Worm (Caenorhabditis elegans): ENCODE measurements around the gene zmp-6.

The zmp-6 gene

ce11 chrIII:7246389-7246788, 1.3 kb downstream of the zmp-6 start:
- TF ChIP-seq unc-55 (GFP tag; optimal IDR thresholded peaks at IDR 0.05) = no peak

- no peak for TF ChIP-seq nhr-25 (tag; optimal IDR thresholded peaks at IDR 0.05)
- no peak for TF ChIP-seq elt-3 (tag; optimal IDR thresholded peaks at IDR 0.05)
- no peak for TF ChIP-seq alr-1 (tag; optimal IDR thresholded peaks at IDR 0.05)
- no peak for TF ChIP-seq nhr-129 (tag; optimal IDR thresholded peaks at IDR 0.05)
- no peak for TF ChIP-seq sma-9 (GFP tag; optimal IDR thresholded peaks at IDR 0.05)
- TF ChIP-seq sma-9 (tag; optimal IDR thresholded peaks at IDR 0.05) = no peak
- TF ChIP-seq sem-4 (tag; optimal IDR thresholded peaks at IDR 0.05) = no peak
- TF ChIP-seq nhr-6 (tag; optimal IDR thresholded peaks at IDR 0.05) = no peak
- TF ChIP-seq ztf-1 (GFP tag; conservative IDR thresholded peaks at IDR 0.05) = no peak
- no peak for TF ChIP-seq F13H6.1 (tag; optimal IDR thresholded peaks at IDR 0.05)
- TF ChIP-seq aly-2 (tag; optimal IDR thresholded peaks at IDR 0.05) = no peak
- no peak for TF ChIP-seq ztf-4 (tag; optimal IDR thresholded peaks at IDR 0.05)
- no peak for TF ChIP-seq ceh-16 (tag; optimal IDR thresholded peaks at IDR 0.05)
- no peak for TF ChIP-seq unc-62 (GFP tag; optimal IDR thresholded peaks at IDR 0.05)
- no peak for TF ChIP-seq ZK546.5 (tag; optimal IDR thresholded peaks at IDR 0.05)
- TF ChIP-seq unc-55 (GFP tag; optimal IDR thresholded peaks at IDR 0.05) = no peak
- TF ChIP-seq nhr-23 (tag; optimal IDR thresholded peaks at IDR 0.05) = no peak
- no peak for TF ChIP-seq zag-1 (tag; optimal IDR thresholded peaks at IDR 0.05)
- TF ChIP-seq sma-3 (GFP tag; optimal IDR thresholded peaks at IDR 0.05) = no peak
- no peak for TF ChIP-seq dmd-4 (tag; optimal IDR thresholded peaks at IDR 0.05)
- no peak for TF ChIP-seq nhr-77 (tag; optimal IDR thresholded peaks at IDR 0.05)
Observed at ce11 chrIII:7242988-7243387, 4.7 kb downstream of the zmp-6 start, which contains the start of gene osm-10. Gene osm-10, plus strand, starts transcription at chrIII:7243280.

DNA sequence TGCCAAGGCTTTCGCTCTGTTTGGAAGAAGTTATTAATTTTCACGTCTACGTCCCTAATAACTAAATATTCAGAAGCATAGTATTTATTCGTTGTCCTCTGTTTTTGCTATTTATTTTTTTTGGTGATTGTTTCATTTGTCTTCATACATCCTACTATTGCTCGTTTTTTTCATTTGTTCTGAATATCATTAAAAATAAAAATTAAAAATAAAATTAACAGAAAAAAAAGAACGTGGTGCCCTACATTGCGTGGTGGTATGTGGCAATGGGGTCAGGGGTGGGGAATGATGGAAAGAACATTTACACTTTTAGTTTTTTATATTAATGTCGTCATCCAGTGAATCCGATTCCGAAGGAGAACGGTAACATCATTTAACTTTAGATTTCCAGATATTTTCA, 6.6 kb downstream of the zmp-6 start, which contains the start of gene ztf-31:
TSS of gene ztf-31 (plus strand) at position 301 of the 400 bp plus-strand sequence.
- TF ChIP-seq ztf-11 (tag; optimal IDR thresholded peaks at IDR 0.05) (no peak), elt-3 (tag; optimal IDR thresholded peaks at IDR 0.05) (no peak), nhr-12 (tag; optimal IDR thresholded peaks at IDR 0.05) (no peak), ztf-1 (GFP tag; conservative IDR thresholded peaks at IDR 0.05) (no peak), nhr-10 (tag; optimal IDR thresholded peaks at IDR 0.05) (no peak), R02D3.7 (tag; optimal IDR thresholded peaks at IDR 0.05) (no peak), fos-1 (tag; optimal IDR thresholded peaks at IDR 0.05) (no peak), sma-9 (GFP tag; optimal IDR thresholded peaks at IDR 0.05) (no peak), sma-9 (tag; optimal IDR thresholded peaks at IDR 0.05) (no peak), nhr-237 (tag; optimal IDR thresholded peaks at IDR 0.05) (no peak), F13H6.1 (tag; optimal IDR thresholded peaks at IDR 0.05) (no peak), nhr-23 (tag; optimal IDR thresholded peaks at IDR 0.05) (no peak), zag-1 (tag; optimal IDR thresholded peaks at IDR 0.05) (no peak), peb-1 (tag; optimal IDR thresholded peaks at IDR 0.05) (no peak), mbf-1 (tag; optimal IDR thresholded peaks at IDR 0.05) (no peak), unc-39 (tag; optimal IDR thresholded peaks at IDR 0.05) (no peak), nhr-21 (tag; optimal IDR thresholded peaks at IDR 0.05) (no peak), blmp-1 (tag; optimal IDR thresholded peaks at IDR 0.05; ENCODE audit: insufficient read depth) (no peak)

- TF ChIP-seq lin-11 (tag; optimal IDR thresholded peaks at IDR 0.05) (no peak), lin-13 (GFP tag; optimal IDR thresholded peaks at IDR 0.05) (no peak), elt-3 (tag; optimal IDR thresholded peaks at IDR 0.05) (no peak)
Observed at ce11 chrIII:7239416-7239815, 8.2 kb downstream of the zmp-6 start.

DNA sequence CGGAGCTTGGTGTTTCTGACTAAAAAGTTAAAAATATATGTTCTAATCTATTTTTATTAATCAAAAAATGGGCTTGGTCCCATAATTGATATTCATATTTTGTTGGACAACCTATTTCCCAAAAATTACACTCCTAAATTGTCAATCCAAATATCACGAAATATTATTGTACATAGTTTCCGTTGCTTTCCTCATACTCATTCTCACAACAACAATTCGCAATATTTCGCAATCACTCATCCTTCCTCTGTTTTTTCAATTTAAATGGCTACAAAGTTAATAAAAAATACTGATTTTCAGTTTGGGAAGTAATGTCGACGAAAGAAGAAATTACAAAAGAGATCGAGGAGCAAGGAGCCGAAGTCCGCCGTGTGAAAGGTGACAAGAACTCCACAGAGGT, 8.9 kb downstream of the zmp-6 start, which contains the start of gene pars-1:
TSS of gene pars-1 (plus strand) at position 301 of the 400 bp plus-strand sequence.
- TF ChIP-seq fos-1 (tag; optimal IDR thresholded peaks at IDR 0.05) = no peak
- no peak for TF ChIP-seq dmd-4 (tag; optimal IDR thresholded peaks at IDR 0.05)
- no peak for TF ChIP-seq ztf-1 (GFP tag; conservative IDR thresholded peaks at IDR 0.05)
- peak; percentile 22 for TF ChIP-seq nhr-129 (tag; optimal IDR thresholded peaks at IDR 0.05)
- TF ChIP-seq sem-4 (tag; optimal IDR thresholded peaks at IDR 0.05) = no peak
- no peak for TF ChIP-seq lsy-2 (tag; optimal IDR thresholded peaks at IDR 0.05)
